Worm (Caenorhabditis elegans) whole organism, midembryonic: ENCODE results near the gene F26F4.8.

Experiments used
- T22C8.4 ChIP-seq: fragments of 200-800 bp; sonication (Bioruptor generic); IDR thresholded peaks from 2 replicates; pipeline ENCODE4 v1.3.6; 2022; ENCODE audit warnings: missing genetic modification characterization, missing compliant biosample characterization
- cog-1 ChIP-seq: sonication (generic microtip); optimal IDR thresholded peaks from 2 replicates; lab custom pipeline; 2016; ENCODE audit warnings: missing genetic modification characterization, missing compliant biosample characterization
- flt-1 ChIP-seq: fragments of 200-800 bp; sonication (Bioruptor generic); IDR thresholded peaks from 2 replicates; pipeline ENCODE4 v1.3.6; 2022; ENCODE audit warnings: missing genetic modification characterization, missing compliant biosample characterization
- klf-2 ChIP-seq: fragments of 200-800 bp; sonication (Bioruptor generic); conservative IDR thresholded peaks from 2 replicates; pipeline ENCODE4 v1.3.6; 2022; ENCODE audit warnings: missing genetic modification reagents, missing genetic modification characterization, missing compliant biosample characterization
- med-1 ChIP-seq: sonication (generic microtip); optimal IDR thresholded peaks from 2 replicates; lab custom pipeline; 2017; ENCODE audit warnings: missing genetic modification characterization, mild to moderate bottlenecking, missing compliant biosample characterization, antibody characterized with exemption, missing genetic modification reagents; ENCODE audit not compliant: insufficient read depth
- ref-1 ChIP-seq: fragments of 200-800 bp; sonication (Bioruptor generic); conservative IDR thresholded peaks from 2 replicates; pipeline ENCODE4 v1.3.6; 2022; ENCODE audit warnings: missing genetic modification reagents, missing genetic modification characterization, missing compliant biosample characterization
- tab-1 ChIP-seq: fragments of 200-800 bp; sonication (Bioruptor generic); IDR thresholded peaks from 2 replicates; pipeline ENCODE4 v1.3.6; 2022; ENCODE audit warnings: missing genetic modification characterization, missing compliant biosample characterization
- ztf-23 ChIP-seq: fragments of 200-800 bp; sonication (Bioruptor generic); IDR thresholded peaks from 2 replicates; pipeline ENCODE4 v1.3.6; 2022; ENCODE audit warnings: missing genetic modification reagents, missing genetic modification characterization, missing compliant biosample characterization
- ztf-29 ChIP-seq: fragments of 200-800 bp; sonication (Bioruptor generic); IDR thresholded peaks from 2 replicates; pipeline ENCODE4 v1.3.6; 2022; ENCODE audit warnings: missing genetic modification reagents, missing genetic modification characterization, missing compliant biosample characterization

The F26F4.8 gene

DNA sequence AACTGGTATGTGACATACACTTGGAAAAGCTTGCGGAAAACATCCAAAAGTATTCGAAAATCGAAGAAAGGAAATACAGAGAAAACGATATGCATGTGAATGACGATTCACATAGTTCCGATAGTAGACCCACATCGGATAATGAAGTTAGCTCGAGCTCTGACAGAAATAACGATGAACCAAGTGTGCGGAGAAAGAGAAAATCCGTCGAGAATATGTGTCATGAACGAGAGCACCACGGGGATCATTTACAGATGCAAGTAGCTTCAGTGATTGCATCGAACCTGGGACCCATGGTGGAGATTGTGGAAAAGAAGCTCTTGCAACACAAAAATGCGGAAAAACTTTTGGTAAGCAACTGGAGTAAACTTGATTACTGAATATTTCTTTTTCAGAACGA is 48.3 kb downstream of the F26F4.8 start:
- TF ChIP-seq klf-2 (GFP tag; lab: Robert Waterston, UW) (no peak), ztf-29 (GFP tag; lab: Robert Waterston, UW) (no peak), T22C8.4 (no peak), flt-1 (GFP tag; lab: Robert Waterston, UW) (no peak), ref-1 (GFP tag; lab: Robert Waterston, UW) (no peak), tab-1 (GFP tag; lab: Robert Waterston, UW) (no peak), ztf-23 (GFP tag; lab: Robert Waterston, UW) (no peak)

DNA sequence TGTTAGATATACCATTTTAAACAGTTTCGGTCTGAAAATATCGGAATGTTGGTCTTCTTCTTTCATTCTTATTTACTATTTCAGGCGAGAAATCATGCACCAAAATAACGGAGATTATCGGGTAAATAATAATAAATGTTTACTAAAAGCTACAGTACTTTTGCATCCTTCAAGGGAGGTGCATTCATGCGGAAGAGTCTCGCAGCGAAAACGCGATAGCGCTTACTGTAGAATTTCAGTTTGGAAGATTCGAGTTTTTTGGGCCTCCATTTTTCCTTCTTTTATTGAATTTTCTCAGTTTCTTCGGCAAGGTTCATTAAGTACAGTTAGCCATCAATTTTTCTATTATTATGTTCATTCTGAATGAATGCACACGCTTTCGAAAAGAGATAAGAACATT is 49.2 kb downstream of the F26F4.8 start, which contains the start of gene C35D10.7:
C35D10.7 (plus strand) TSS at position 85 of the 400 bp plus-strand sequence.
- TF ChIP-seq ref-1 (GFP tag; lab: Robert Waterston, UW) (no peak), flt-1 (GFP tag; lab: Robert Waterston, UW) (no peak), tab-1 (GFP tag; lab: Robert Waterston, UW) (no peak)

DNA sequence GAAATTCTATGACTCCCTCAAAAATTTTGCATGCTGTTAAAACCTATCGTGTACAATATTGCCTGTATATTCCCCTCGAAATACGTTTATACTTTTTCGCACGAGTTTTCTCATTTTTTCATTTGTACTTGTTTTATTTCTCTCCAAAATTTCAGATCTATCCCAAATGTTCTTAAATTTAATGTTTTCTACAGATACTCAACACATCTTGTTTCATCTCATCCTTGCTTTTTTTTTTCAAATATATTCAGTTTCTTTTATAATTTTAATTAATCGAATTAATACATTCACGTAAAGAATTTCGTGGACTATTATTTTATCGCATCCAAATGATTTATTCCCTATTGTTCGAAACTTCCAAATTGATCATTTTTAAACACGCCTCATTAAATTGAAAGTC is 50.4 kb downstream of the F26F4.8 start, which contains the start of gene C35D10.8:
C35D10.8 (plus strand) TSS at position 301 of the 400 bp plus-strand sequence.
- TF ChIP-seq cog-1 (tag; lab: Kevin White, UChicago) (no peak), ref-1 (GFP tag; lab: Robert Waterston, UW) (no peak), ztf-23 (GFP tag; lab: Robert Waterston, UW) (no peak), klf-2 (GFP tag; lab: Robert Waterston, UW) (no peak), T22C8.4 (no peak), ztf-29 (GFP tag; lab: Robert Waterston, UW) (no peak), flt-1 (GFP tag; lab: Robert Waterston, UW) (no peak), tab-1 (GFP tag; lab: Robert Waterston, UW) (no peak), med-1 (GFP tag; lab: Kevin White, UChicago) (no peak)
